Fruit fly (Drosophila melanogaster) whole organism, prepupa: ENCODE measurements around the gene Kdm5.

Experiments used
- achi ChIP-seq: fragments of 200-800 bp; sonication (Bioruptor generic); optimal IDR thresholded peaks from 3 replicates; lab custom pipeline; 2016; ENCODE audit warnings: missing biosample characterization, missing genetic modification characterization
- fkh ChIP-seq: fragments of 200-800 bp; sonication (Bioruptor generic); optimal IDR thresholded peaks from 3 replicates; lab custom pipeline; 2017; ENCODE audit warnings: missing biosample characterization, mild to moderate bottlenecking, missing genetic modification characterization, moderate library complexity

DNA sequence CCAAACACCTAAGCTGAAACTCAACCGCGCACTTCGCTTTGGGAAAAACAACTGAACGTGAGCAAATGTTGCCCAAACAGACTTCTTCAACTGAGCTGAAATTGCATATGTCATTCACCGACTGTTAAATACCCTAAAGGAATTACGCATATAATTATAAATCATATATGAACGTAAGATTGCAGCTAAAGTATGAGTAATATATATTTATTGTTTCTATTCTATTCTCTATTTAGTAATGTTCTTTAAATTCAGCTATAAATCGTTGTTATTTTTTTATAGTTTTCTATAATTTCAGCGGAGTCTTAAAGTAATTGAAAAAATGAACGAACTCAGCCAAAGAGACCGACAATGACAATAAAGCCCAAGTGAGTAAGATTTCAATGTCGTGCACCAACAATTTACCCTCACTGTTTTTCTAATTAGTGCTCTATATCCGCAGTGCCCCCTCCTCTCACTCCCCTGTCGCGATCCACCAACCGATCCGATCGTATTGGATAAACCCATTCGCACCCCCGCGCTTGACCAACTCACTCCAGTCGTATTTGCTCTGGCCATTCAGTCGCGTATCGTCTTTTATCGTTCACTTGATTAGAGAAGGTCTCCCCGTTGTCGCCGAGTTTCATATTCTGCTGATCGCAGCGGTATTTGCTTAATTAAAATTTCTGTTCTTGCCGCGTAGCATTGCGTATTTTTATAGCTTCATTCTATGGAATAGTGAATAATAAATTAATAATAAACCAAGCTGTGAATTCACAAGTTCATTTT lies 13.2 kb upstream of the Kdm5 start, which contains the start of gene CG9098:
- TF ChIP-seq achi (GFP tag; lab: Kevin White, UChicago), result no peak
- TF ChIP-seq fkh, result no peak
